Fruit fly (Drosophila melanogaster) whole organism, larva: Measurements from ENCODE around the gene brat.

Experiments
- noc ChIP-seq: fragments of 200-800 bp; sonication (Bioruptor generic); optimal IDR thresholded peaks from 3 replicates; lab custom pipeline; 2019; ENCODE audit warnings: missing biosample characterization, mild to moderate bottlenecking, missing genetic modification characterization, moderate library complexity

brat gene

dm6 chr2L:19161307-19161999 is 27.8 kb downstream of the brat start:
- no peak for TF ChIP-seq noc (tag; lab: Kevin White, UChicago)

- TF ChIP-seq noc (tag; lab: Kevin White, UChicago), result no peak
Measured at dm6 chr2L:19162330-19163100, 28.9 kb downstream of the brat start.

- TF ChIP-seq noc (tag; lab: Kevin White, UChicago), result no peak
Measured at dm6 chr2L:19163143-19163974, 29.7 kb downstream of the brat start.

dm6 chr2L:19163975-19164371 is 30.4 kb downstream of the brat start:
- TF ChIP-seq noc (tag; lab: Kevin White, UChicago), result no peak

- TF ChIP-seq noc (tag; lab: Kevin White, UChicago), result peak; percentile 83
Measured at dm6 chr2L:19164933-19165813, 31.6 kb downstream of the brat start.

dm6 chr2L:19165998-19166397 is 32.4 kb downstream of the brat start:
- no peak for TF ChIP-seq noc (tag; lab: Kevin White, UChicago)

- TF ChIP-seq noc (tag; lab: Kevin White, UChicago), result no peak
Measured at dm6 chr2L:19167135-19167681, 33.6 kb downstream of the brat start.

- TF ChIP-seq noc (tag; lab: Kevin White, UChicago), result no peak
Measured at dm6 chr2L:19168095-19168697, 34.6 kb downstream of the brat start.

dm6 chr2L:19181153-19181892 is 47.7 kb downstream of the brat start, which contains the start of gene CG17568:
Gene CG17568, minus strand, starts transcription at chr2L:19181702.
- no peak for TF ChIP-seq noc (tag; lab: Kevin White, UChicago)

dm6 chr2L:19182710-19183109 is 49.1 kb downstream of the brat start, which contains the start of gene CG42688:
Gene CG42688, minus strand, starts transcription at chr2L:19182810.
- no peak for TF ChIP-seq noc (tag; lab: Kevin White, UChicago)

dm6 chr2L:19183687-19184086 is 50.1 kb downstream of the brat start, which contains the start of gene CG46059:
Gene CG46059, minus strand, starts transcription at chr2L:19183787.
- no peak for TF ChIP-seq noc (tag; lab: Kevin White, UChicago)

- TF ChIP-seq noc (tag; lab: Kevin White, UChicago), result no peak
Measured at dm6 chr2L:19185676-19186239, 52.1 kb downstream of the brat start, which contains the start of the genes gammaTub37C and pigeon. Gene gammaTub37C, minus strand, starts transcription at chr2L:19185726. Gene pigeon, plus strand, starts transcription at chr2L:19186043.

- no peak for TF ChIP-seq noc (tag; lab: Kevin White, UChicago)
Measured at dm6 chr2L:19190195-19190594, 56.6 kb downstream of the brat start, which contains the start of gene drl. Gene drl, plus strand, starts transcription at chr2L:19190342.
